Worm (Caenorhabditis elegans) whole organism, L3 larva: ENCODE results near the gene ZK228.1.

Experiments
- ZK546.5 ChIP-seq: sonication (generic microtip); optimal IDR thresholded peaks from 2 replicates; lab custom pipeline; 2017; ENCODE audit warnings: missing biosample characterization, missing genetic modification characterization
- aly-2 ChIP-seq: fragments of 150-350 bp; optimal IDR thresholded peaks from 2 replicates; lab custom pipeline; 2014; ENCODE audit warnings: missing biosample characterization, missing genetic modification characterization
- ama-1 ChIP-seq: fragments of 150-350 bp; optimal IDR thresholded peaks from 2 replicates; lab custom pipeline; 2018
- ceh-28 ChIP-seq: fragments of 150-350 bp; optimal IDR thresholded peaks from 2 replicates; lab custom pipeline; 2014; ENCODE audit warnings: missing biosample characterization, missing genetic modification reagents, missing genetic modification characterization
- egl-27 ChIP-seq: sonication (generic microtip); optimal IDR thresholded peaks from 4 replicates; lab custom pipeline; 2017; ENCODE audit warnings: missing biosample characterization, missing genetic modification reagents, missing genetic modification characterization
- elt-3 ChIP-seq, 3 experiments: fragments of 150-350 bp in 1 of 3; sonication (generic microtip) in 2 of 3; optimal IDR thresholded peaks; 2 replicates in 2 of 3; 4 replicates in 1 of 3; lab custom pipeline; 2014 to 2017; ENCODE audit warnings: missing biosample characterization in 3 of 3, missing genetic modification characterization in 3 of 3
- jun-1 ChIP-seq: fragments of 150-350 bp; optimal IDR thresholded peaks from 2 replicates; lab custom pipeline; 2014; ENCODE audit warnings: missing biosample characterization, missing genetic modification reagents, missing genetic modification characterization
- mdl-1 ChIP-seq: fragments of 150-350 bp; optimal IDR thresholded peaks from 2 replicates; lab custom pipeline; 2014; ENCODE audit warnings: missing biosample characterization, missing genetic modification characterization
- nhr-237 ChIP-seq: fragments of 150-350 bp; optimal IDR thresholded peaks from 2 replicates; lab custom pipeline; 2014; ENCODE audit warnings: missing biosample characterization, missing genetic modification characterization
- sea-2 ChIP-seq: fragments of 150-350 bp; sonication (generic microtip); optimal IDR thresholded peaks from 4 replicates; lab custom pipeline; 2014; ENCODE audit warnings: missing biosample characterization, missing genetic modification reagents, missing genetic modification characterization
- skn-1 ChIP-seq: fragments of 150-350 bp; optimal IDR thresholded peaks from 2 replicates; lab custom pipeline; 2014; ENCODE audit warnings: missing biosample characterization, missing genetic modification characterization
- unc-62 ChIP-seq: fragments of 150-350 bp; sonication (generic microtip); optimal IDR thresholded peaks from 4 replicates; lab custom pipeline; 2014; ENCODE audit warnings: missing biosample characterization, missing genetic modification reagents, missing genetic modification characterization

ce11 chrV:18480231-18480630, 36.0 kb downstream of the ZK228.1 start, which contains the start of gene srh-178:
- TF ChIP-seq skn-1 (tag; lab: Kevin White, UChicago) (no peak), ZK546.5 (tag; lab: Kevin White, UChicago) (no peak), unc-62 (GFP tag; lab: Kevin White, UChicago) (no peak), sea-2 (GFP tag; lab: Kevin White, UChicago) (no peak), ceh-28 (no peak), nhr-237 (tag; lab: Kevin White, UChicago) (no peak), ama-1 (no peak), mdl-1 (tag; lab: Kevin White, UChicago) (no peak), aly-2 (no peak), jun-1 (tag; lab: Kevin White, UChicago) (no peak), elt-3 (tag; optimal IDR thresholded peaks at IDR 0.05; lab: Kevin White, UChicago) (no peak), egl-27 (tag; lab: Kevin White, UChicago) (no peak)
